Worm (Caenorhabditis elegans) whole organism, early embryonic: ENCODE results near the gene R07B1.11.

Source experiments
- F13C5.2 ChIP-seq: sonication (generic microtip); optimal IDR thresholded peaks from 2 replicates; lab custom pipeline; 2017; ENCODE audit warnings: mild to moderate bottlenecking, missing genetic modification characterization, inconsistent platforms, missing compliant biosample characterization
- aly-1 ChIP-seq: sonication (generic microtip); optimal IDR thresholded peaks from 2 replicates; lab custom pipeline; 2016; ENCODE audit warnings: missing genetic modification characterization, missing compliant biosample characterization
- ama-1 ChIP-seq: fragments of 150-350 bp; optimal IDR thresholded peaks from 2 replicates; lab custom pipeline; 2014
- ceh-13 ChIP-seq: fragments of 200-800 bp; sonication (Bioruptor generic); optimal IDR thresholded peaks from 2 replicates; lab custom pipeline; 2018; ENCODE audit warnings: mild to moderate bottlenecking, missing genetic modification characterization, missing compliant biosample characterization
- ets-7 ChIP-seq: sonication (generic microtip); optimal IDR thresholded peaks from 2 replicates; lab custom pipeline; 2016; ENCODE audit warnings: missing genotype, missing genetic modification characterization, missing compliant biosample characterization
- hnd-1 ChIP-seq: sonication (generic microtip); optimal IDR thresholded peaks from 2 replicates; lab custom pipeline; 2016; ENCODE audit warnings: missing genetic modification characterization, missing compliant biosample characterization
- scrt-1 ChIP-seq: fragments of 200-800 bp; sonication (Bioruptor generic); IDR thresholded peaks from 2 replicates; pipeline ENCODE4 v1.3.6; 2022; ENCODE audit warnings: missing genetic modification characterization, missing compliant biosample characterization

- TF ChIP-seq ama-1 (lab: Kevin White, UChicago) (no peak), hnd-1 (no peak), ceh-13 (GFP tag; lab: Kevin White, UChicago) (no peak), aly-1 (tag; lab: Kevin White, UChicago) (no peak), scrt-1 (GFP tag; lab: Robert Waterston, UW) (no peak), F13C5.2 (no peak), ets-7 (tag; lab: Kevin White, UChicago) (no peak)
Observed at ce11 chrX:9877117-9877516, 20.4 kb downstream of the R07B1.11 start, which contains the start of gene R07B1.9.
